Fruit fly (Drosophila melanogaster) whole organism, adult: ENCODE data around the gene snRNP-U1-70K.

Experiments used
- CG11617 ChIP-seq: fragments of 200-800 bp; sonication (Bioruptor generic); optimal IDR thresholded peaks from 2 replicates; lab custom pipeline; 2017; ENCODE audit warnings: mild to moderate bottlenecking, missing biosample characterization, missing genetic modification reagents, missing genetic modification characterization
- CG12768 ChIP-seq: fragments of 200-800 bp; sonication (Bioruptor generic); optimal IDR thresholded peaks from 2 replicates; lab custom pipeline; 2017; ENCODE audit warnings: missing biosample characterization, missing genetic modification characterization, mild to moderate bottlenecking, moderate library complexity, missing genetic modification reagents
- CG14711 ChIP-seq: fragments of 200-800 bp; sonication (Bioruptor generic); optimal IDR thresholded peaks from 2 replicates; lab custom pipeline; 2018; ENCODE audit warnings: missing biosample characterization, mild to moderate bottlenecking, missing genetic modification characterization, moderate library complexity
- CG1620 ChIP-seq: fragments of 200-800 bp; sonication (Bioruptor generic); optimal IDR thresholded peaks from 2 replicates; lab custom pipeline; 2016; ENCODE audit warnings: missing biosample characterization, missing genetic modification characterization
- CG33017 ChIP-seq: fragments of 200-800 bp; sonication (Bioruptor generic); optimal IDR thresholded peaks from 2 replicates; lab custom pipeline; 2018; ENCODE audit warnings: missing biosample characterization, mild to moderate bottlenecking, missing genetic modification characterization, moderate library complexity
- CG5204 ChIP-seq: fragments of 200-800 bp; sonication (Bioruptor generic); optimal IDR thresholded peaks from 2 replicates; lab custom pipeline; 2016; ENCODE audit warnings: missing biosample characterization, missing genetic modification characterization
- CG7045 ChIP-seq: fragments of 200-800 bp; sonication (Bioruptor generic); optimal IDR thresholded peaks from 2 replicates; lab custom pipeline; 2017; ENCODE audit warnings: missing biosample characterization, mild to moderate bottlenecking, missing genetic modification characterization
- CG7101 ChIP-seq: fragments of 200-800 bp; sonication (Bioruptor generic); optimal IDR thresholded peaks from 2 replicates; lab custom pipeline; 2018; ENCODE audit warnings: missing biosample characterization, mild to moderate bottlenecking, missing genetic modification characterization, moderate library complexity
- Clk ChIP-seq: fragments of 200-800 bp; sonication (Bioruptor generic); optimal IDR thresholded peaks from 2 replicates; lab custom pipeline; 2017; ENCODE audit warnings: missing biosample characterization, missing genetic modification characterization
- Crg-1 ChIP-seq: fragments of 200-800 bp; sonication (Bioruptor generic); optimal IDR thresholded peaks from 2 replicates; lab custom pipeline; 2016; ENCODE audit warnings: missing biosample characterization, missing genetic modification characterization
- Hr96 ChIP-seq: fragments of 200-800 bp; sonication (Bioruptor generic); optimal IDR thresholded peaks from 2 replicates; lab custom pipeline; 2016; ENCODE audit warnings: missing biosample characterization, missing genetic modification characterization
- Mnt ChIP-seq: fragments of 200-800 bp; sonication (Bioruptor generic); optimal IDR thresholded peaks from 2 replicates; lab custom pipeline; 2016; ENCODE audit warnings: missing biosample characterization, mild to moderate bottlenecking, missing genetic modification characterization
- bab1 ChIP-seq: fragments of 200-800 bp; sonication (Bioruptor generic); optimal IDR thresholded peaks from 3 replicates; lab custom pipeline; 2019; ENCODE audit warnings: missing biosample characterization, mild to moderate bottlenecking, missing genetic modification characterization, moderate library complexity
- cic ChIP-seq: fragments of 200-800 bp; sonication (Bioruptor generic); optimal IDR thresholded peaks from 2 replicates; lab custom pipeline; 2017; ENCODE audit warnings: missing biosample characterization, mild to moderate bottlenecking, missing genetic modification characterization, moderate library complexity
- cnc ChIP-seq, 2 experiments: fragments of >200 bp; optimal IDR thresholded peaks; 2 replicates each; lab custom pipeline; 2017
- kay ChIP-seq: fragments of 200-800 bp; sonication (Bioruptor generic); peaks from one replicate; lab custom pipeline; 2016; ENCODE audit warnings: missing biosample characterization, missing genetic modification characterization, borderline replicate concordance
- ovo ChIP-seq: fragments of 200-800 bp; sonication (Bioruptor generic); optimal IDR thresholded peaks from 2 replicates; lab custom pipeline; 2016; ENCODE audit warnings: missing biosample characterization, missing genetic modification characterization
- pad ChIP-seq: fragments of 200-800 bp; sonication (Bioruptor generic); optimal IDR thresholded peaks from 3 replicates; lab custom pipeline; 2017; ENCODE audit warnings: missing biosample characterization, missing genetic modification characterization, mild to moderate bottlenecking, moderate library complexity, missing genetic modification reagents
- tj ChIP-seq: fragments of 200-800 bp; sonication (Bioruptor generic); optimal IDR thresholded peaks from 3 replicates; lab custom pipeline; 2017; ENCODE audit warnings: missing biosample characterization, mild to moderate bottlenecking, missing genetic modification characterization, moderate library complexity
- toe ChIP-seq: fragments of 200-800 bp; sonication (Bioruptor generic); optimal IDR thresholded peaks from 2 replicates; lab custom pipeline; 2016; ENCODE audit warnings: missing biosample characterization, missing genetic modification characterization

Gene snRNP-U1-70K

DNA sequence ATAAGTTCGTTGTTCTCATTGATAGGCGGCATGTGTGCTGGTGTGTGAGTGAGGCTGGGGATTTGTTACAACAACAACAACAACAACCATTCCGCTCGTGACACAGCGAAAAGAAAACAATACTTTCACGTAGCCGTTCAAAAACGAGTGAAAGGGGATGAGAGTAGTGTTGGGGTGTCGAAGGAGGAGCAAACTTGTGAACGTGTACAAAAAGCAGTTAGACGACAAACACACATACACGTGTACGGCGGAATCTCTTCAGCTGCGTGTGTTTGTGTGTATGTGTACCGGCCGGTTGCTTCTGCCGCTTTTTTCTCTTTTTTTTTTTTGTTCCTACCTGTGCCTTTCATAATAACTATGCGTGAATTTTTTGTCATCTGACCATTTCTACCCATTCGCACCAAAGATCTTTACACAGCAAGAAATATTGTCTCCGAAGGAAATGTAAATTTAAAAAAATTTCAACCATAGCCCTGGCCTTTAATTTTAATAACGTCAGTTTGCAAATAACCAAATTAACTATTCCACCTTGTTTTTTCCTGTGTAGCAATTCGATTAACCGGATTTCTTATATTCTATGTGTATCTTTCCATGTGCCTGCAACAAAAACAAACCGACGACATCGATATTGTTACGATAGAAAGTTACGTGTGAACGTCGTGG, 49.3 kb downstream of the snRNP-U1-70K start:
- TF ChIP-seq pad (GFP tag; lab: Kevin White, UChicago) (peak; percentile 53), bab1 (GFP tag; lab: Kevin White, UChicago) (no peak), Mnt (GFP tag; lab: Kevin White, UChicago) (peak; percentile 47), cnc (optimal IDR thresholded peaks at IDR 0.05; lab: Kevin White, UChicago) (peak; percentile 75 to 85), cic (GFP tag; lab: Kevin White, UChicago) (peak; percentile 84), CG7101 (tag; lab: Kevin White, UChicago) (peak; percentile 7), Clk (GFP tag; lab: Kevin White, UChicago) (no peak)

DNA sequence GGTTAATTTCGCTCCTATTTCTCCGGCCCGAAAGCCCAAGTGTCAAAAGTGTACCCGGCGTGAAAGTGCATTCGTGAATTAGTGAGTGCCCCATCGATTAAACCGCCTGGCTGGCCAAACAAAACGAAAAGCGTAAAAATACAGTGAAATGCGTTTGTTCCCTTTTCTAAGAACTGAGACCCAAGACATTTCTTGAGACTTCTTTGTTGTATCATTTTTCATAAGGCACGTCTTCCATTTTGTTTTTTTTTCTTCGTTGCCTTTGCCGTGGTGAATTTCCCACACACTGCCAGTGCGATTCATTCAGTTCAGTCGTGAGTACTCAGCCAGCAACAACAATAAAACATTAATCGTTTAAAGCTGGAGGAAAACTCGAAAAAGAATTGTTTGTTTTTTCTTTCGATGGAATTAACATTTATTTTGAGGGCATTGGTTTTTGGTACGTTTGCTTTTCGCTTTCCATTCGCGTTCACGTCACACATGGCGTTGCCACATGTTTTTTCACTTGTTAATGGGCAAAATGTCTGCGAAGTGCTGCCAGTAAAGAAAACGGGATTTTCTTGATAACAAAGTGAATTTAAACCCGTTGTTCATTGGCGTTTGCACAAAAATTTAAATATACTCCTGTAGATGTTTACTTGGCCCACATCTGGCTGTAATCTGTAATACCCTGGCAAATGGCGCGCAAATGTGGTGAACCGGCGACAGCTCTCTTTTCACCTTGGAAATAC, 50.0 kb downstream of the snRNP-U1-70K start:
- TF ChIP-seq cnc (optimal IDR thresholded peaks at IDR 0.05; lab: Kevin White, UChicago), result no peak
- TF ChIP-seq CG11617 (GFP tag; lab: Kevin White, UChicago), result no peak
- no peak for TF ChIP-seq toe
- no peak for TF ChIP-seq Hr96 (GFP tag; lab: Kevin White, UChicago)
- TF ChIP-seq Mnt (GFP tag; lab: Kevin White, UChicago), result no peak
- no peak for TF ChIP-seq Crg-1 (GFP tag; lab: Kevin White, UChicago)
- TF ChIP-seq kay (GFP tag; lab: Kevin White, UChicago), result no peak
- TF ChIP-seq CG12768 (GFP tag; lab: Kevin White, UChicago), result no peak
- TF ChIP-seq Clk (GFP tag; lab: Kevin White, UChicago), result no peak
- TF ChIP-seq bab1 (GFP tag; lab: Kevin White, UChicago), result no peak
- no peak for TF ChIP-seq CG7045 (GFP tag; lab: Kevin White, UChicago)
- no peak for TF ChIP-seq CG33017 (tag; lab: Kevin White, UChicago)
- no peak for TF ChIP-seq cic (GFP tag; lab: Kevin White, UChicago)
- TF ChIP-seq CG7101 (tag; lab: Kevin White, UChicago), result no peak
- TF ChIP-seq CG1620 (GFP tag; lab: Kevin White, UChicago), result no peak
- TF ChIP-seq CG5204 (GFP tag; lab: Kevin White, UChicago), result no peak
- TF ChIP-seq tj (GFP tag; lab: Kevin White, UChicago), result no peak
- TF ChIP-seq CG14711 (tag; lab: Kevin White, UChicago), result no peak
- no peak for TF ChIP-seq pad (GFP tag; lab: Kevin White, UChicago)
- TF ChIP-seq ovo, result no peak

DNA sequence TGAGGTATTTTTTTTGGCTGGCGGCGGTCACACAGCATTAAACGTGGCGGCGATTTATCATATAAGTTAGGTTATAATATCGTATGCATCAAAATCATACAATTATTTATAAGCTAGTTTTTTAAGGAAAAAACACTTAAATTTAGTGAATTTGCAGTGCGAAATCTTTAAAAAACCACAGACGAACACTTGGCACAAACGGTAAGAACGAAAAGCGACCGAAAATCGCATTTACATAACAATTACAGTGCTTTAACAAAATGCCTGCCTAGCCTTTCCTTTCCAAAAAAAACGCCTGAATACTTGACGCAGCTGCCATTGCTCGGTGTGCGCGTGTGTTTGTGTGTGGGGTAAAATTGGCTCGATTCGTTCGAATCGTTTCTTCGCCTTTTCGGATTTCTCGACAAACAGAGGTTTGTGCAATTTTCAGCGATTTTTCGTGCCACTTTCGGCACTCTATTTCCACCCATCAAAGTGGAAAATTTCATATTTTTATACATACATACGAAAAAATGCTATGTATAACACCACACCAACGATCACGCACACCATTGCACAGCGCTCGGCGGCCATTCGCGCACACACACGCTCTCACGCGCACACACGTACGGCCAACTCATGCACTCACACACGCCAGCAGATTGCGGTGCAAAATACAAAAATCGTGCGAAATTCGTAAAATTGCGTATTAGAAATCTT, 50.7 kb downstream of the snRNP-U1-70K start, which contains the start of gene Hrb27C:
Gene Hrb27C (plus strand): TSS at position 44 of the 699 bp plus-strand sequence.
- TF ChIP-seq kay (GFP tag; lab: Kevin White, UChicago) (no peak), CG33017 (tag; lab: Kevin White, UChicago) (no peak), tj (GFP tag; lab: Kevin White, UChicago) (peak; percentile 46), cic (GFP tag; lab: Kevin White, UChicago) (peak; percentile 55), Mnt (GFP tag; lab: Kevin White, UChicago) (peak; percentile 45), CG12768 (GFP tag; lab: Kevin White, UChicago) (peak; percentile 5)

DNA sequence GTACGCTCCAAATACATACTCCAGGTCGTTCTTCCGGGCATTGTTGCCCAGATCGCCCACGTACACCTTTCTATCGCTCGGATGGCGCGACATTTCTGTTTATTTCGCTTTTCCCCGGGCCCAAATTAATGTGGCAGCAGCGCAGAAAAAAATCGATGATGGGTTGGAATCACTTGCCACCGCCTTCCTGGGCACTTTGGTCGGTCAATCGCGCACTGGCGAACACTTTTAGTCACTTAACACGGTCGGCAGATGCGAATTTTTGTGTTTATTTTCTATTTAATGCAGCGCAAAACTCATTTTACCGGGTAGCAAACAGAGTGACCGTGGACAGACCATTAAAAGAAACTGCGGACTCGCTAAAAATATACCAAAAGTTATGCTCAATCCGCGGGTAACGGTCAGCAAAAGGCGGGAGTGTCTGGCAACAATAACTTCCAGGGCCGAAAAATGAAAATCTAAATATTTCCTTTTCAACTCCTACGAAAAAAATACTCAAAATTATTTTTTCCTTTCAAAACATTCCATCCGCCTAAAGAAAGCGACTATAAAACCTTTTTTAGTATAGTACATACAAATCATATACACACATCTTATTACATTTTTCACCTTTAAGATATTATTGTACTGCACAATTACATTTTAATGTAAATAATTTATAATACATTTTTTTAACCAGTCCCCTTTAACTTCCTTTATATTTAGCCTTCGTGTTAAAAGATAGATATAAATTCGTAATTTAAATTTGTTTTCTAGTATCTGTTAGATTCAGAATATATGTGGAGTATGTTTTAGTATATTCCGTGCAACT, 51.5 kb downstream of the snRNP-U1-70K start, which contains the start of gene x16:
Gene x16 (minus strand): TSS at position 361 of the 811 bp plus-strand sequence.
- no peak for TF ChIP-seq CG11617 (GFP tag; lab: Kevin White, UChicago)
- no peak for TF ChIP-seq CG7101 (tag; lab: Kevin White, UChicago)
- TF ChIP-seq ovo, result no peak
- TF ChIP-seq CG5204 (GFP tag; lab: Kevin White, UChicago), result no peak
- TF ChIP-seq pad (GFP tag; lab: Kevin White, UChicago), result no peak
- TF ChIP-seq Clk (GFP tag; lab: Kevin White, UChicago), result no peak
- TF ChIP-seq tj (GFP tag; lab: Kevin White, UChicago), result no peak

DNA sequence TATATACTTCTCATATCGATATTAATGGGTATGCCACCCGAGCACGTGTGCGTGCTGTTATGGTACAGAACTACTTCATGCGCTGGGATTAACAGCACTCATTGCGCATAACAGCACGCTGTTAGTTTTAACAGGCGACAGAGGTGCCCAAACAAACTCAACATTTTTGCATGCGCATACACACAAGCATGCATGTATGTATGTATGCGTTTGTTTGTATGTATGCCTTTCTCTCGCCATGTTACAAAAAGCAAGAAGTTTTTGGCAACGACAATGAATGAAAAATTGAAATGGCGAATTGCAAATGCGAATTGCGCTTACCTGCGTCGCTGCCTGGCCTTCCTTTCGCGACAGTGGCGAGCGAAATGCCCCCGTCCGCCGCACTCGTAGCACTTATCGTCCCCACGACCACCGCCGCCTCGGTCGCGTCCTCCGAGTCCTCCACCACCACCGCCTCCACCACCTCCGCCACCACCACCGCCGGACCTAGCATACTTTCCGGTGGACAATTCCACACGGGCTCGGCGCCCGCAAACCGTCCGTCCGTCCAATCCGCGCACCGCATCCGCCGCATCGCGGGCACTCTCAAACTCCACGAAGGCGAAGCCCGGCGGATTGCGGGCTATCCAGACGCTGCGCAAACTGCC, 52.2 kb downstream of the snRNP-U1-70K start:
- peak; percentile 35 for TF ChIP-seq CG7045 (GFP tag; lab: Kevin White, UChicago)
- no peak for TF ChIP-seq CG33017 (tag; lab: Kevin White, UChicago)
- peak; percentile 96 for TF ChIP-seq Mnt (GFP tag; lab: Kevin White, UChicago)
- no peak for TF ChIP-seq Hr96 (GFP tag; lab: Kevin White, UChicago)
- TF ChIP-seq CG5204 (GFP tag; lab: Kevin White, UChicago), result no peak
- TF ChIP-seq pad (GFP tag; lab: Kevin White, UChicago), result no peak
- TF ChIP-seq ovo, result no peak
- TF ChIP-seq CG11617 (GFP tag; lab: Kevin White, UChicago), result peak; percentile 42
